Fruit fly (Drosophila melanogaster): ENCODE measurements around the gene CG8478.

Gene CG8478

dm6 chr3R:9756187-9756586, 7.3 kb upstream of the CG8478 start, which contains the start of the genes Alg12 and Rpt3R (continued):
- TF ChIP-seq bsh (GFP tag; optimal IDR thresholded peaks at IDR 0.05) (no peak), BEAF-32 (GFP tag; optimal IDR thresholded peaks at IDR 0.05) (peak; percentile 62), ab (GFP tag; optimal IDR thresholded peaks at IDR 0.05) (no peak), CG15479 (GFP tag; optimal IDR thresholded peaks at IDR 0.05) (no peak), CG7987 (GFP tag; optimal IDR thresholded peaks at IDR 0.05) (no peak), p53 (GFP tag; optimal IDR thresholded peaks at IDR 0.05) (no peak), CG7786 (GFP tag; optimal IDR thresholded peaks at IDR 0.05) (no peak), crp (GFP tag; optimal IDR thresholded peaks at IDR 0.05) (peak; percentile 28 to 90), NfI (GFP tag; optimal IDR thresholded peaks at IDR 0.05) (no peak), CG4854 (GFP tag; optimal IDR thresholded peaks at IDR 0.05) (no peak), wek (GFP tag; optimal IDR thresholded peaks at IDR 0.05) (no peak), CG34376 (GFP tag; optimal IDR thresholded peaks at IDR 0.05) (no peak), CG34422 (GFP tag; IDR thresholded peaks at IDR 0.05) (no peak), H15 (GFP tag; IDR thresholded peaks at IDR 0.05) (no peak), CG17612 (GFP tag; IDR thresholded peaks at IDR 0.05) (no peak), Doc3 (GFP tag; IDR thresholded peaks at IDR 0.05; ENCODE audit: partially characterized antibody) (peak; percentile 70), CG34224 (GFP tag; IDR thresholded peaks at IDR 0.05; ENCODE audit: partially characterized antibody) (peak; percentile 70), Dref (GFP tag; IDR thresholded peaks at IDR 0.05) (peak; percentile 58), Sry-δ (GFP tag; optimal IDR thresholded peaks at IDR 0.05) (peak; percentile 40), stc (GFP tag; IDR thresholded peaks at IDR 0.05) (no peak), fd64A (GFP tag; optimal IDR thresholded peaks at IDR 0.05) (no peak), Rfx (GFP tag; IDR thresholded peaks at IDR 0.05) (no peak), NK7.1 (GFP tag; optimal IDR thresholded peaks at IDR 0.05) (no peak), Taf1 (GFP tag; IDR thresholded peaks at IDR 0.05) (no peak), knrl (GFP tag; IDR thresholded peaks at IDR 0.05; ENCODE audit: partially characterized antibody) (peak; percentile 32; the same call in 1 of the 3 replicates), CG7745 (tag; optimal IDR thresholded peaks at IDR 0.05) (no peak), CG32772 (GFP tag; IDR thresholded peaks at IDR 0.05) (no peak), ap (GFP tag; IDR thresholded peaks at IDR 0.05) (no peak), kah (GFP tag; optimal IDR thresholded peaks at IDR 0.05) (peak; percentile 94), CG33213 (GFP tag; optimal IDR thresholded peaks at IDR 0.05) (no peak), lbe (GFP tag; optimal IDR thresholded peaks at IDR 0.05) (no peak), Bdp1 (GFP tag; optimal IDR thresholded peaks at IDR 0.05) (no peak), CG14014 (GFP tag; IDR thresholded peaks at IDR 0.05) (no peak), Scr (GFP tag; IDR thresholded peaks at IDR 0.05; ENCODE audit: partially characterized antibody) (peak; percentile 67), Mrtf (GFP tag; IDR thresholded peaks at IDR 0.05) (no peak), CG1529 (GFP tag; optimal IDR thresholded peaks at IDR 0.05) (no peak), CG13424 (tag; optimal IDR thresholded peaks at IDR 0.05) (no peak), Optix (GFP tag; IDR thresholded peaks at IDR 0.05) (no peak), gcm (GFP tag; optimal IDR thresholded peaks at IDR 0.05) (no peak), CG17359 (tag; optimal IDR thresholded peaks at IDR 0.05) (no peak), NC2α (GFP tag; optimal IDR thresholded peaks at IDR 0.05) (no peak), CG12299 (tag; optimal IDR thresholded peaks at IDR 0.05) (no peak), CG2129 (GFP tag; IDR thresholded peaks at IDR 0.05; ENCODE audit: partially characterized antibody) (0 out of 2 replicates have a peak, but pooled peaks have one; percentile 26), NFAT (GFP tag; IDR thresholded peaks at IDR 0.05) (no peak), Bteb2 (GFP tag; optimal IDR thresholded peaks at IDR 0.05) (no peak), CG7963 (GFP tag; IDR thresholded peaks at IDR 0.05; ENCODE audit: partially characterized antibody) (no peak), Abd-B (GFP tag; optimal IDR thresholded peaks at IDR 0.05) (no peak), fru (optimal IDR thresholded peaks at IDR 0.05) (no peak), CG9876 (GFP tag; optimal IDR thresholded peaks at IDR 0.05) (no peak), lab (GFP tag; optimal IDR thresholded peaks at IDR 0.05) (no peak), stwl (tag; optimal IDR thresholded peaks at IDR 0.05) (peak; percentile 29)

Data from whole organism, embryonic.